Worm (Caenorhabditis elegans) whole organism, early embryonic: ENCODE results near the gene W09D6.5.

Experiments
- B0310.2 ChIP-seq: sonication (generic microtip); optimal IDR thresholded peaks from 2 replicates; lab custom pipeline; 2016; ENCODE audit warnings: mild to moderate bottlenecking, missing genetic modification characterization, missing compliant biosample characterization
- ama-1 ChIP-seq: fragments of 150-350 bp; optimal IDR thresholded peaks from 2 replicates; lab custom pipeline; 2014
- ceh-13 ChIP-seq: fragments of 200-800 bp; sonication (Bioruptor generic); optimal IDR thresholded peaks from 2 replicates; lab custom pipeline; 2018; ENCODE audit warnings: mild to moderate bottlenecking, missing genetic modification characterization, missing compliant biosample characterization
- hmg-4 ChIP-seq: fragments of 200-800 bp; sonication (Bioruptor generic); optimal IDR thresholded peaks from 2 replicates; lab custom pipeline; 2018; ENCODE audit warnings: mild to moderate bottlenecking, missing genetic modification characterization, missing compliant biosample characterization
- tra-4 ChIP-seq: sonication (generic microtip); optimal IDR thresholded peaks from 2 replicates; lab custom pipeline; 2017; ENCODE audit warnings: missing genetic modification characterization, missing compliant biosample characterization

- TF ChIP-seq ama-1 (no peak), B0310.2 (tag; lab: Kevin White, UChicago) (no peak), tra-4 (tag; lab: Kevin White, UChicago) (no peak), ceh-13 (GFP tag; lab: Kevin White, UChicago) (no peak), hmg-4 (no peak)
These were observed 18.1 kb upstream of the W09D6.5 start for ce11 chrIII:11070210-11070609.
